Worm (Caenorhabditis elegans) whole organism, L3 larva: ENCODE results near the gene Y48G9A.11.
"Not testable (repeated sequence)": the region's sequence is repeated elsewhere in the genome, so short reads cannot be mapped to it uniquely, and the experiment has no call there.

Experiments used
- R02D3.7 ChIP-seq: fragments of 150-350 bp; optimal IDR thresholded peaks from 2 replicates; lab custom pipeline; 2014; ENCODE audit warnings: missing biosample characterization, missing genetic modification characterization
- ZK546.5 ChIP-seq: sonication (generic microtip); optimal IDR thresholded peaks from 2 replicates; lab custom pipeline; 2017; ENCODE audit warnings: missing biosample characterization, missing genetic modification characterization
- ama-1 ChIP-seq: fragments of 150-350 bp; optimal IDR thresholded peaks from 2 replicates; lab custom pipeline; 2018
- ceh-16 ChIP-seq: sonication (generic microtip); optimal IDR thresholded peaks from 2 replicates; lab custom pipeline; 2017; ENCODE audit warnings: missing biosample characterization, missing genetic modification characterization
- daf-12 ChIP-seq: fragments of 150-350 bp; optimal IDR thresholded peaks from 2 replicates; lab custom pipeline; 2014; ENCODE audit warnings: missing biosample characterization, missing genetic modification reagents, missing genetic modification characterization
- elt-1 ChIP-seq: fragments of 150-350 bp; optimal IDR thresholded peaks from 2 replicates; lab custom pipeline; 2014; ENCODE audit warnings: missing biosample characterization, missing genetic modification characterization
- elt-2 ChIP-seq: sonication (generic microtip); optimal IDR thresholded peaks from 2 replicates; lab custom pipeline; 2016; ENCODE audit warnings: missing genetic modification reagents, mild to moderate bottlenecking, missing genetic modification characterization, missing compliant biosample characterization
- elt-3 ChIP-seq, 3 experiments: fragments of 150-350 bp in 1 of 3; sonication (generic microtip) in 2 of 3; optimal IDR thresholded peaks; 2 replicates in 2 of 3; 4 replicates in 1 of 3; lab custom pipeline; 2014 to 2017; ENCODE audit warnings: missing biosample characterization in 3 of 3, missing genetic modification characterization in 3 of 3
- eor-1 ChIP-seq, 2 experiments: fragments of 150-350 bp; optimal IDR thresholded peaks; 2 replicates each; lab custom pipeline; 2014 to 2018; ENCODE audit warnings: missing biosample characterization in 2 of 2, missing genetic modification characterization in 2 of 2
- fkh-2 ChIP-seq: fragments of 150-350 bp; optimal IDR thresholded peaks from 2 replicates; lab custom pipeline; 2014; ENCODE audit warnings: missing biosample characterization, missing genetic modification reagents, missing genetic modification characterization
- fos-1 ChIP-seq: fragments of 150-350 bp; optimal IDR thresholded peaks from 2 replicates; lab custom pipeline; 2014; ENCODE audit warnings: missing biosample characterization, missing genetic modification characterization
- hmg-11 ChIP-seq: sonication (generic microtip); optimal IDR thresholded peaks from 2 replicates; lab custom pipeline; 2016; ENCODE audit warnings: missing genetic modification characterization, missing compliant biosample characterization
- lin-39 ChIP-seq: fragments of 150-350 bp; optimal IDR thresholded peaks from 2 replicates; lab custom pipeline; 2018; ENCODE audit warnings: missing biosample characterization, missing genetic modification reagents, missing genetic modification characterization
- mdl-1 ChIP-seq: fragments of 150-350 bp; optimal IDR thresholded peaks from 2 replicates; lab custom pipeline; 2014; ENCODE audit warnings: missing biosample characterization, missing genetic modification characterization
- nfya-1 ChIP-seq: sonication (generic microtip); optimal IDR thresholded peaks from 2 replicates; lab custom pipeline; 2017; ENCODE audit warnings: missing genetic modification characterization, mild to moderate bottlenecking, missing compliant biosample characterization, antibody characterized with exemption, moderate library complexity; ENCODE audit not compliant: insufficient read depth
- nhr-12 ChIP-seq: fragments of 150-350 bp; optimal IDR thresholded peaks from 2 replicates; lab custom pipeline; 2014; ENCODE audit warnings: missing biosample characterization, missing genetic modification characterization
- nhr-23 ChIP-seq: fragments of 150-350 bp; optimal IDR thresholded peaks from 2 replicates; lab custom pipeline; 2014; ENCODE audit warnings: missing biosample characterization, missing genetic modification reagents, missing genetic modification characterization
- nhr-237 ChIP-seq: fragments of 150-350 bp; optimal IDR thresholded peaks from 2 replicates; lab custom pipeline; 2014; ENCODE audit warnings: missing biosample characterization, missing genetic modification characterization
- nhr-25 ChIP-seq: sonication (generic microtip); optimal IDR thresholded peaks from 2 replicates; lab custom pipeline; 2017; ENCODE audit warnings: missing biosample characterization, missing genetic modification characterization
- nhr-28 ChIP-seq: fragments of 150-350 bp; optimal IDR thresholded peaks from 2 replicates; lab custom pipeline; 2014; ENCODE audit warnings: missing biosample characterization, missing genetic modification characterization
- nhr-67 ChIP-seq: fragments of 150-350 bp; optimal IDR thresholded peaks from 2 replicates; lab custom pipeline; 2014; ENCODE audit warnings: missing biosample characterization, missing genetic modification characterization
- nhr-77 ChIP-seq: fragments of 150-350 bp; optimal IDR thresholded peaks from 2 replicates; lab custom pipeline; 2014; ENCODE audit warnings: missing biosample characterization, missing genetic modification characterization
- pha-4 ChIP-seq: fragments of 150-350 bp; optimal IDR thresholded peaks from 2 replicates; lab custom pipeline; 2014; ENCODE audit warnings: missing biosample characterization, missing genetic modification reagents, missing genetic modification characterization
- pqm-1 ChIP-seq: fragments of 150-350 bp; optimal IDR thresholded peaks from 2 replicates; lab custom pipeline; 2017; ENCODE audit warnings: missing biosample characterization, missing genetic modification characterization, inconsistent platforms
- sea-2 ChIP-seq: fragments of 150-350 bp; sonication (generic microtip); optimal IDR thresholded peaks from 4 replicates; lab custom pipeline; 2014; ENCODE audit warnings: missing biosample characterization, missing genetic modification reagents, missing genetic modification characterization
- skn-1 ChIP-seq: fragments of 150-350 bp; optimal IDR thresholded peaks from 2 replicates; lab custom pipeline; 2014; ENCODE audit warnings: missing biosample characterization, missing genetic modification characterization
- snpc-4 ChIP-seq: fragments of 150-350 bp; optimal IDR thresholded peaks from 2 replicates; lab custom pipeline; 2014; ENCODE audit warnings: missing biosample characterization, missing genetic modification characterization
- tbx-2 ChIP-seq: sonication (generic microtip); optimal IDR thresholded peaks from 2 replicates; lab custom pipeline; 2016; ENCODE audit warnings: mild to moderate bottlenecking, missing genetic modification characterization, missing compliant biosample characterization
- unc-39 ChIP-seq: sonication (generic microtip); optimal IDR thresholded peaks from 4 replicates; lab custom pipeline; 2017; ENCODE audit warnings: missing biosample characterization, missing genetic modification characterization
- zag-1 ChIP-seq: fragments of 150-350 bp; optimal IDR thresholded peaks from 2 replicates; lab custom pipeline; 2014; ENCODE audit warnings: missing biosample characterization, missing genetic modification characterization
- ztf-11 ChIP-seq: fragments of 150-350 bp; optimal IDR thresholded peaks from 2 replicates; lab custom pipeline; 2014; ENCODE audit warnings: missing biosample characterization, missing genetic modification characterization
- ztf-4 ChIP-seq: fragments of 150-350 bp; optimal IDR thresholded peaks from 2 replicates; lab custom pipeline; 2014; ENCODE audit warnings: missing biosample characterization, missing genetic modification characterization

Gene Y48G9A.11

DNA sequence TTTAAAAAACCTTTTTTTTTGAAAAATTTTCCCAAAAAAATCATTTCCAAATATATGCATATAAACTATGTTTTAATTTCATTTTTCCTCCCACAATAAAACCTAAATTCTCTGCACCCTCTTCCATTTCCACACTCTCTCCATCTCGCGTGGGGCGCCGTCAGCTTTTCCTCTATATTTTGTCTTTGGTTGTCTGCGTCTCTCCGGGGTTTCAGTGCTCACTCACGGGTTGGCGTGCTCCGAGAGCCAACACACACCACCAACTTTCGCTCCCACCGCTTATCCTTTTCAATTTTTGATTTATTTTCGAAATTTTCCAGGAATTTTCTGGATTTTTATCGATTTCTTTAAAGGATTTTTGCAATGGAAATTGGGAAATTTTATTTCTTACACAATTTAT lies 27.2 kb downstream of the Y48G9A.11 start:
- TF ChIP-seq fos-1 (no peak), pha-4 (peak; percentile 71), hmg-11 (tag; lab: Kevin White, UChicago) (peak; percentile 70), ceh-16 (tag; lab: Kevin White, UChicago) (no peak), elt-2 (tag; lab: Kevin White, UChicago) (peak; percentile 44), nfya-1 (tag; lab: Kevin White, UChicago) (peak; percentile 57)

DNA sequence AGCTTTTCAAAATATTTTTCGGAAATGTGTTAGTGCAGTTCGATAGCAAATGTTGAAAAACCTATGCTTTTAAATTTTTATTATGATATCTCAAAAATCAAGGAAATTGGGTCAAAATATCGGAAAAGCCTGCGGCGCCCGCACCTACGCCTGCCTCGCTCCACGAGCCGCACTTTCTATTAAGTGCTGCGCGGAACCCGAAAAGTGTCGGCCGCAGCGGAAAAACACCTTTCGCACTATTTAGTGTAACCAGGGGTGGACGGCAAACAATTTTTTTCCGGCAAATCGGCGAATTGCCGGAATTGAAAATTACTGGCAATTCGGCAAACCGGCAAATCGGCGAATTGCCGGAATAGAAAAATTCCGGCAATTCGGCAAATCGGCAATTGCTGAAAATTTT lies 31.9 kb downstream of the Y48G9A.11 start:
- TF ChIP-seq unc-39 (no peak), ZK546.5 (tag; lab: Kevin White, UChicago) (no peak), elt-3 (tag; optimal IDR thresholded peaks at IDR 0.05; lab: Kevin White, UChicago) (no peak), mdl-1 (tag; lab: Kevin White, UChicago) (no peak), eor-1 (tag; optimal IDR thresholded peaks at IDR 0.05; lab: Kevin White, UChicago) (no peak), zag-1 (tag; lab: Kevin White, UChicago) (no peak)

DNA sequence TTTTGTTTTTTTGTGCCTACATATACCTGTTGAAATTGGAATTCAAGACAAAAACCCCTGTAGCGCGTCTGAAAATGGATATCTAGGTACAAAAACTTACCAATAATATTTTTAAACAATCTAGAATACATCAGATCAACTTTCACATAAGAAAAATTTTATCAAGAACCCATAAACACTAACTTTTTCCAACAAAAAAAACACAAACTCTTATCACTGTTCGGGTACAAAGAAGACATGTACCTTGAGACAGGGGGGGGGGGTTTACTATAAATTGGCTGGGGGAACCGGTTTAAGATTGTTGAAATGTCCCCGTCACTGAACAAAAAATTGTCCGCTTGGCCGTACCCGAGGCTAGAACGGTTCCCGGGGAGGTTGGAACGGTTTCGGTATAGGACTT lies 34.2 kb downstream of the Y48G9A.11 start, which contains the start of gene cpt-3:
cpt-3 (plus strand) TSS at position 301 of the 400 bp plus-strand sequence.
- not testable (repeated sequence) for TF ChIP-seq unc-39; ztf-11 (tag; lab: Kevin White, UChicago); elt-1 (tag; lab: Kevin White, UChicago)

DNA sequence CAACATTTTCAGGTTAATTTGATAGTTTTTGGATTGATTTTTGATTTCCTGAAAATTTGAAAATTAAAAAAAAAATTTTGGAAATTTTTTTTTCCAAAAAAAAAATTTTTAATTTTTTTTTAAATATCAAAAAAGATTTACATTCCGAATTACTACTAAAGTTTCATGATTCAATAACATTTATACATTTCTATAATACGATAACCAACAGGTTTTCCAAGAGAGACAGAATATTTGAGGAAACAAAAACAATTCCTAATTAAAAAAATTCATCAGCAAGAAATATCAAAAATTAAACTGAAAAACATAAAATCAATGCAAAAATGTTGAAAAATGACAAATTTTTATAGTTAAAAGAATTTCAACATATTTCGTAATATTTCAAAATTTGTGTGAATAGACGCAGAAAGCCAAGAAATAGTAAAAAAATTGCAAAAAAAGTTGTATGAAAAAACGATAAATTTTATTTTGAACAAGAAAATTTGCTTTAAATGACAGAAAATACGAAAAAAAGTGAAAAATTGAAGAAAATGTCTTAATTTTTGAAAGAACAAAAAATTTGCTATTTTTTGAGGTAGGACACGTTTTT lies 40.1 kb downstream of the Y48G9A.11 start, which contains the start of gene Y39A3A.4:
Y39A3A.4 (minus strand) TSS at position 51 of the 589 bp plus-strand sequence.
- no peak for TF ChIP-seq daf-12 (tag; lab: Kevin White, UChicago)
- TF ChIP-seq nhr-77 (tag; lab: Kevin White, UChicago): no peak
- no peak for TF ChIP-seq snpc-4
- no peak for TF ChIP-seq elt-2 (tag; lab: Kevin White, UChicago)
- TF ChIP-seq lin-39 (tag; lab: Kevin White, UChicago): no peak
- TF ChIP-seq ztf-11 (tag; lab: Kevin White, UChicago): no peak
- TF ChIP-seq fkh-2 (tag; lab: Kevin White, UChicago): no peak
- no peak for TF ChIP-seq sea-2 (GFP tag; lab: Kevin White, UChicago)
- no peak for TF ChIP-seq fos-1
- no peak for TF ChIP-seq tbx-2 (tag; lab: Kevin White, UChicago)
- TF ChIP-seq pqm-1 (tag; lab: Kevin White, UChicago): no peak
- TF ChIP-seq nhr-23 (tag; lab: Kevin White, UChicago): no peak
- no peak for TF ChIP-seq nhr-12
- no peak for TF ChIP-seq nhr-25 (tag; lab: Kevin White, UChicago)
- no peak for TF ChIP-seq ztf-4
- no peak for TF ChIP-seq nhr-67
- no peak for TF ChIP-seq elt-3 (tag; optimal IDR thresholded peaks at IDR 0.05; lab: Kevin White, UChicago)
- TF ChIP-seq, all 47 proteins: peak for 0

DNA sequence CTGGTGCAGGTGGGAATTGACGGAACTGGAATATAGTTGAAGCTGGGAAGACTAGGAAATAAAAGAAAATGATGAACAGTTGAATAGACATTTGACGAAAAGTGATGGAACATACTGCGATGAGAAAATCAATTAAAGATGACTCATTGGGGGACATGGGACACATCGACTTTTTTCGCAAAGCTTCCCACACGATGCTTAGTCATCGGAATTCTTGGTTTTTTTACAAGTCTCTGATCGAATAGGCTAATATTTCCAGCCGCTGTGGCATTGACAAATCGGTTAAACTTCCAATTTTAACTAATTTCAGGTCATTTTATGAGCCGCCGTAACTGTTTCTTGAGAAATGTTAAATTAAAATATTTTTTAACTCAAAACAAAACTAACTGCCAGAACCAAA lies 48.4 kb downstream of the Y48G9A.11 start, which contains the start of gene Y39A3A.3:
Y39A3A.3 (minus strand) TSS at position 101 of the 400 bp plus-strand sequence.
- TF ChIP-seq nfya-1 (tag; lab: Kevin White, UChicago) (no peak), ama-1 (no peak), nhr-237 (tag; lab: Kevin White, UChicago) (no peak), R02D3.7 (tag; lab: Kevin White, UChicago) (no peak), nhr-25 (tag; lab: Kevin White, UChicago) (no peak), sea-2 (GFP tag; lab: Kevin White, UChicago) (no peak), fkh-2 (tag; lab: Kevin White, UChicago) (no peak), nhr-28 (tag; lab: Kevin White, UChicago) (no peak), skn-1 (tag; lab: Kevin White, UChicago) (no peak)
